Worm (Caenorhabditis elegans) whole organism, midembryonic: ENCODE results near the gene C26B2.8.

Experiments used
- T22C8.4 ChIP-seq: fragments of 200-800 bp; sonication (Bioruptor generic); IDR thresholded peaks from 2 replicates; pipeline ENCODE4 v1.3.6; 2022; ENCODE audit warnings: missing genetic modification characterization, missing compliant biosample characterization
- cog-1 ChIP-seq: sonication (generic microtip); optimal IDR thresholded peaks from 2 replicates; lab custom pipeline; 2016; ENCODE audit warnings: missing genetic modification characterization, missing compliant biosample characterization
- flt-1 ChIP-seq: fragments of 200-800 bp; sonication (Bioruptor generic); IDR thresholded peaks from 2 replicates; pipeline ENCODE4 v1.3.6; 2022; ENCODE audit warnings: missing genetic modification characterization, missing compliant biosample characterization
- klf-2 ChIP-seq: fragments of 200-800 bp; sonication (Bioruptor generic); conservative IDR thresholded peaks from 2 replicates; pipeline ENCODE4 v1.3.6; 2022; ENCODE audit warnings: missing genetic modification reagents, missing genetic modification characterization, missing compliant biosample characterization
- med-1 ChIP-seq: sonication (generic microtip); optimal IDR thresholded peaks from 2 replicates; lab custom pipeline; 2017; ENCODE audit warnings: missing genetic modification characterization, mild to moderate bottlenecking, missing compliant biosample characterization, antibody characterized with exemption, missing genetic modification reagents; ENCODE audit not compliant: insufficient read depth
- ref-1 ChIP-seq: fragments of 200-800 bp; sonication (Bioruptor generic); conservative IDR thresholded peaks from 2 replicates; pipeline ENCODE4 v1.3.6; 2022; ENCODE audit warnings: missing genetic modification reagents, missing genetic modification characterization, missing compliant biosample characterization
- tab-1 ChIP-seq: fragments of 200-800 bp; sonication (Bioruptor generic); IDR thresholded peaks from 2 replicates; pipeline ENCODE4 v1.3.6; 2022; ENCODE audit warnings: missing genetic modification characterization, missing compliant biosample characterization
- ztf-23 ChIP-seq: fragments of 200-800 bp; sonication (Bioruptor generic); IDR thresholded peaks from 2 replicates; pipeline ENCODE4 v1.3.6; 2022; ENCODE audit warnings: missing genetic modification reagents, missing genetic modification characterization, missing compliant biosample characterization
- ztf-29 ChIP-seq: fragments of 200-800 bp; sonication (Bioruptor generic); IDR thresholded peaks from 2 replicates; pipeline ENCODE4 v1.3.6; 2022; ENCODE audit warnings: missing genetic modification reagents, missing genetic modification characterization, missing compliant biosample characterization

C26B2.8 gene

ce11 chrIV:8016694-8017093 lies 2.7 kb downstream of the C26B2.8 start, which contains the start of gene elpc-4:
Gene elpc-4, plus strand, starts transcription at chrIV:8016994.
- no peak for TF ChIP-seq med-1 (GFP tag; lab: Kevin White, UChicago)

DNA sequence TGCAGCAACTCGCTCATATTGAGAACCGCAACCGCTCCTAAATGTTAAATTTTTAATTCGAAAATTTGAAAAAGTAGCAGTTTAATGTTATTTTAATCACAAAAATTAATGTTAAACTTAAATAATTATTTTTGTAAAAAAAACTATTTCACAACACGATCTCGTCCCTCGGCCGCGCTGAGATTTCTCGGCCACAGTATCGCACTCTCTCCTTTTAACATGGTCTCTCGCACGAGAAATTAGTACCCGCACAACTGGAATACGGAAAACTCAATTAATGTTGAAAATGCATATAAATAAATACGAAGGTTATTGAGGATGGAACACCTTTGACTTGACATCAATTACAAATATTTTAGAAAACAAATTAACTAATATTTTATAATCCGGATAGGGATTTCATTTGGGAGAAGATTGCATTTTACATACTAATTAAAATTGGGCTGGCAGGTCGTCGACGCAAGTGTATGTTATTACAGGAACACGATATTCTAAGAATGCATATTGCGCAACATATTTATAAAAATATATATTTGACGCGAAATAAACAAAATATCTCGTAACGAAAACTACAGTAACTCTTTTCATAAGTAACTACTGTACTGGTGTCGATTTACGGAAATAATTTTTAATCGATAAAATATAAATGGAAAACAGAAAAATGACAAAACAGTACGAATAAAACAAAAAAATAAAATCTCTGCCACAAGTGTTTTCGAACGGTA lies 6.0 kb downstream of the C26B2.8 start, which contains the start of gene dnc-4:
Gene dnc-4, minus strand, starts transcription at position 37 of the 725 bp plus-strand sequence.
- TF ChIP-seq ztf-23 (0 out of 2 replicates have a peak, but pooled peaks have one; percentile 24), med-1 (GFP tag; lab: Kevin White, UChicago) (no peak)

DNA sequence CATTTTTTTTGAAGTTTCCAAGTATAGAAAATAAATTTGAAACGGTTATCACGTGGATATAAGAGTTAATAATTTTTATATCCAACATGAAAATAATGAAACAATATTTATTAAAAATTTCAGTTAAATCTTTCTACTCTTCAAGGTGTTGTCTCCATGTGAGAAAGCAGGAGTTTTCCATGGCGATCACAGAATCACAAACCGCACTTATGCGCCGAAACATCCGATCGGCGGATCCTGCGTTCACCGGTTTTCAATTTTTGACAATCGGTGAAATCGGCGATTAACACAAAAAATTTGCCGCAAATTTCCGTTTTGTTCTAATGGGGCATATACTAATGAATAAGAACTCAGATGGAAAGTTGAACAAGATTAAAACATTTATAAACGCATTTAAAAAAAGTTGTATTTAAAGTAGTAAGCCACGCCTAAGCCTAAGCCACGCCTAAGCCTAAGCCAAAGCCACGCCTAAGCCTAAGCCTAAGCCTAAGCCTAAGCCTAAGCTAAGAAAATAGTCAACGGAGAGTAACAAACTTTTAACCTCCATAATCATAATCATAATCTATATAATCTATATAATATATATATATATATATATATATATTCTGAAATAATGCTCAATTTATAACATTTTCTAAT lies 8.2 kb downstream of the C26B2.8 start, which contains the start of gene C26B2.2:
Gene C26B2.2, minus strand, starts transcription at position 88 of the 639 bp plus-strand sequence.
- TF ChIP-seq ztf-23 (no peak), tab-1 (GFP tag; lab: Robert Waterston, UW) (no peak), T22C8.4 (GFP tag; lab: Robert Waterston, UW) (no peak), klf-2 (GFP tag; lab: Robert Waterston, UW) (no peak), flt-1 (no peak), med-1 (GFP tag; lab: Kevin White, UChicago) (no peak)

DNA sequence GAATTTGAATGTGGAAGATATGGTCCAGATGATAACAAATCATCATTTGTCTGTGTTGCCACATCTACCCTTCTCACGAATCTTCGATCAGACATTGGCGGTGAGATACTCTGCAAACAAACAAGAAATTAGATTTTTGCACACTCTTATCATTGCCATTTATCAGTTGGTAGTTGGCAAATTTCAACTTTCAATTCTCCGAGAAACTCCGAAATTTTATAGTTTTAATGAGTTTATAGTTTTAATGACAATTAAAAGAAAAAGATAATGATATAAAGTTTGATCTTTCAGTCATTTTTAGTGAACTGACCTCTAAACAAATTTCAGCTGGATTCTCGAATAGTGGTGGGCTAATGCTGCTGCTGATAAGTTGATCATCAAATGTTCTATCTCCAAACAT lies 9.9 kb downstream of the C26B2.8 start:
- TF ChIP-seq T22C8.4 (GFP tag; lab: Robert Waterston, UW): no peak
- no peak for TF ChIP-seq ztf-23

DNA sequence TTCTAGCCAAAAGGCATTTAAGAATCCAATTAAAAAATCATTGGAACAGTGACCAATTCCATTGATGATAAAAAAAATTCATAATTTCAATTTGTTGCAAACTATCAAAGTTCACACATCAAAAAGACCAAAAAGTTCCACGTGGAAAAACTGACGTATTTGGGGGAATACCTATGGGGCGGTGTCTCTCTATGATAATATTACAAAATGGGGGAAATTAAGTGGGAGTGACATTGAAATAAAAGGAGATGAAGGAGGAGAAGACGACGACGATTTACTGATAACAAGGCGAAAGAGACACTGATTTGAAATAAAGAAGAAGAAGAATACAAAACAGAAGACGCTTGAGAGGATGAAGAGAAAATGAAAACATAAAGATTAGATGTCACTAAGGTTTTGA lies 12.4 kb downstream of the C26B2.8 start:
- no peak for TF ChIP-seq cog-1 (tag; lab: Kevin White, UChicago)
- no peak for TF ChIP-seq ztf-23
- TF ChIP-seq ztf-29: no peak
- TF ChIP-seq klf-2 (GFP tag; lab: Robert Waterston, UW): no peak
- TF ChIP-seq flt-1: no peak
- no peak for TF ChIP-seq ref-1 (GFP tag; lab: Robert Waterston, UW)
- TF ChIP-seq T22C8.4 (GFP tag; lab: Robert Waterston, UW): no peak
- no peak for TF ChIP-seq med-1 (GFP tag; lab: Kevin White, UChicago)
- no peak for TF ChIP-seq tab-1 (GFP tag; lab: Robert Waterston, UW)

- TF ChIP-seq med-1 (GFP tag; lab: Kevin White, UChicago) (no peak), T22C8.4 (GFP tag; lab: Robert Waterston, UW) (no peak), klf-2 (GFP tag; lab: Robert Waterston, UW) (no peak), cog-1 (tag; lab: Kevin White, UChicago) (no peak), ztf-29 (no peak), flt-1 (no peak)
Observed at ce11 chrIV:8027293-8027866, 13.4 kb downstream of the C26B2.8 start.

DNA sequence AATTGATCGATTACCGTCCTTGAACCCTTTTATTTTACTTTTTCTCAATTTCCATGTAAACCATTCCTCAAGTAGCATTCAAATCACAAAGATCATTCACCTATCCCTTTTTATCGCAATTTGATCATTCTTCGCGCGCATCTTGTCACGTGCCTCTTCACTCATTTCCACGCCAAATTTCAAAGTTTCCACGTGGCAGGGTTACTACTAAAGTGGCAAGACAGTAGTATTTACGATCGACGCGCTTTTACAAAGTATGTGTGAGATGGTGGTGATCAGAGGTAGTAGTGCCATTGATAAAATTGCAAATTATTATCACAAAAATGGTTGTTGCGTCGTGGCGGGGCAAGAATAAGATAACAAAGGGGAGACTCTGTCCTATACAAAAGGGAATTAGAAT lies 14.4 kb downstream of the C26B2.8 start:
- TF ChIP-seq klf-2 (GFP tag; lab: Robert Waterston, UW) (no peak), cog-1 (tag; lab: Kevin White, UChicago) (no peak), ref-1 (GFP tag; lab: Robert Waterston, UW) (no peak), med-1 (GFP tag; lab: Kevin White, UChicago) (no peak), flt-1 (no peak), ztf-29 (no peak), T22C8.4 (GFP tag; lab: Robert Waterston, UW) (no peak), tab-1 (GFP tag; lab: Robert Waterston, UW) (no peak), ztf-23 (no peak)

ce11 chrIV:8029413-8029812 lies 15.5 kb downstream of the C26B2.8 start, which contains the start of gene nhr-31:
Gene nhr-31, minus strand, starts transcription at chrIV:8029513.
- no peak for TF ChIP-seq ztf-23
- no peak for TF ChIP-seq cog-1 (tag; lab: Kevin White, UChicago)
- TF ChIP-seq klf-2 (GFP tag; lab: Robert Waterston, UW): no peak
- TF ChIP-seq ztf-29: no peak
- TF ChIP-seq med-1 (GFP tag; lab: Kevin White, UChicago): no peak
- no peak for TF ChIP-seq flt-1
- no peak for TF ChIP-seq T22C8.4 (GFP tag; lab: Robert Waterston, UW)
- no peak for TF ChIP-seq ref-1 (GFP tag; lab: Robert Waterston, UW)
- no peak for TF ChIP-seq tab-1 (GFP tag; lab: Robert Waterston, UW)

DNA sequence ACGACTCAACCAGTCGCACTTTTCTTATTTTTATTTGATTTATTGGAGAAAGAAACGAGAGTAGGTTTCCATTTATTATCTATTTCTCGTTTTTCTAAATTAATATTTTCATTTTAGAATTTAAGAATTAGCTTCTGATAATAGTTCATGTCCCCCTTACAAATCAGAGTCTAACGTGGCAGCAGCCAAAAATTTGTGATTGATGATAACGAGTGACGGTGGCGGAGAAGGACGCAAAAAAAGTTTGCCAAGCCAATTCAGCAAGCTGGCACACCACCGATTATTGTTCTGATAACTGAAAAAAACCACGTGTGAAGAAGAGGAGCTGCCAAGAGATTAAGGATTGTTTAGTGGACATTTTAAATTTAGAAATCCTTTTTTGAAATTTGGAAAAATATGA lies 16.1 kb downstream of the C26B2.8 start:
- TF ChIP-seq T22C8.4 (GFP tag; lab: Robert Waterston, UW): no peak
- TF ChIP-seq ztf-29: no peak
- no peak for TF ChIP-seq med-1 (GFP tag; lab: Kevin White, UChicago)
- no peak for TF ChIP-seq klf-2 (GFP tag; lab: Robert Waterston, UW)
- no peak for TF ChIP-seq ref-1 (GFP tag; lab: Robert Waterston, UW)
